Worm (Caenorhabditis elegans) whole organism, late embryonic: ENCODE results near the gene grd-13.
"Not testable (repeated sequence)": the region's sequence is repeated elsewhere in the genome, so short reads cannot be mapped to it uniquely, and the experiment has no call there.

Experiments used
- C38D4.7 ChIP-seq: fragments of 200-800 bp; sonication (Bioruptor generic); optimal IDR thresholded peaks from 2 replicates; lab custom pipeline; 2018; ENCODE audit warnings: mild to moderate bottlenecking, missing genetic modification characterization, moderate library complexity, missing compliant biosample characterization
- F13H6.1 ChIP-seq: sonication (generic microtip); optimal IDR thresholded peaks from 2 replicates; lab custom pipeline; 2016; ENCODE audit warnings: missing genetic modification characterization, missing compliant biosample characterization
- K02D7.2 ChIP-seq: sonication (generic microtip); optimal IDR thresholded peaks from 2 replicates; lab custom pipeline; 2017; ENCODE audit warnings: mild to moderate bottlenecking, missing genetic modification characterization, missing compliant biosample characterization
- K09A11.1 ChIP-seq: sonication (generic microtip); optimal IDR thresholded peaks from 2 replicates; lab custom pipeline; 2017; ENCODE audit warnings: antibody characterized with exemption, mild to moderate bottlenecking, missing genetic modification characterization, missing compliant biosample characterization; ENCODE audit not compliant: insufficient read depth
- T23F11.4 ChIP-seq: fragments of 200-800 bp; sonication (Bioruptor generic); optimal IDR thresholded peaks from 2 replicates; lab custom pipeline; 2018; ENCODE audit warnings: mild to moderate bottlenecking, missing genetic modification characterization, missing compliant biosample characterization
- ahr-1 ChIP-seq: sonication (generic microtip); optimal IDR thresholded peaks from 2 replicates; lab custom pipeline; 2016; ENCODE audit warnings: missing genetic modification characterization, missing compliant biosample characterization
- ama-1 ChIP-seq: fragments of 150-350 bp; optimal IDR thresholded peaks from 2 replicates; lab custom pipeline; 2014
- ceh-14 ChIP-seq: sonication (generic microtip); optimal IDR thresholded peaks from 2 replicates; lab custom pipeline; 2016; ENCODE audit warnings: missing genotype, missing genetic modification characterization, missing compliant biosample characterization
- ceh-19 ChIP-seq: fragments of 200-800 bp; sonication (Bioruptor generic); optimal IDR thresholded peaks from 2 replicates; lab custom pipeline; 2018; ENCODE audit warnings: mild to moderate bottlenecking, missing genetic modification characterization, missing compliant biosample characterization
- ceh-2 ChIP-seq: sonication (generic microtip); optimal IDR thresholded peaks from 2 replicates; lab custom pipeline; 2016; ENCODE audit warnings: missing genotype, missing genetic modification characterization, missing compliant biosample characterization
- ceh-22 ChIP-seq: sonication (generic microtip); optimal IDR thresholded peaks from 2 replicates; lab custom pipeline; 2017; ENCODE audit warnings: missing biosample characterization, missing genetic modification characterization
- ceh-31 ChIP-seq: sonication (generic microtip); optimal IDR thresholded peaks from 2 replicates; lab custom pipeline; 2016; ENCODE audit warnings: missing genetic modification characterization, missing compliant biosample characterization
- ceh-34 ChIP-seq: sonication (generic microtip); optimal IDR thresholded peaks from 2 replicates; lab custom pipeline; 2016; ENCODE audit warnings: mild to moderate bottlenecking, missing genetic modification characterization, missing compliant biosample characterization
- ceh-6 ChIP-seq: fragments of 200-800 bp; sonication (Bioruptor generic); optimal IDR thresholded peaks from 2 replicates; lab custom pipeline; 2018; ENCODE audit warnings: mild to moderate bottlenecking, missing genetic modification characterization, missing compliant biosample characterization
- che-1 ChIP-seq: sonication (generic microtip); optimal IDR thresholded peaks from 2 replicates; lab custom pipeline; 2016; ENCODE audit warnings: mild to moderate bottlenecking, missing genetic modification characterization, missing compliant biosample characterization
- elt-2 ChIP-seq: sonication (generic microtip); optimal IDR thresholded peaks from 2 replicates; lab custom pipeline; 2016; ENCODE audit warnings: missing genetic modification reagents, missing genetic modification characterization, missing compliant biosample characterization
- ets-4 ChIP-seq: sonication (generic microtip); optimal IDR thresholded peaks from 2 replicates; lab custom pipeline; 2016; ENCODE audit warnings: missing genetic modification characterization, missing compliant biosample characterization
- eyg-1 ChIP-seq: sonication (generic microtip); optimal IDR thresholded peaks from 2 replicates; lab custom pipeline; 2016; ENCODE audit warnings: missing genotype, missing genetic modification characterization, missing compliant biosample characterization
- fax-1 ChIP-seq: sonication (generic microtip); optimal IDR thresholded peaks from 2 replicates; lab custom pipeline; 2016; ENCODE audit warnings: missing genotype, missing genetic modification characterization, missing compliant biosample characterization
- fkh-10 ChIP-seq: fragments of 150-350 bp; optimal IDR thresholded peaks from 2 replicates; lab custom pipeline; 2014; ENCODE audit warnings: missing biosample characterization, missing genetic modification reagents, missing genetic modification characterization
- fkh-6 ChIP-seq: sonication (generic microtip); optimal IDR thresholded peaks from 2 replicates; lab custom pipeline; 2016; ENCODE audit warnings: missing genetic modification characterization, missing compliant biosample characterization
- hlh-8 ChIP-seq: sonication (generic microtip); optimal IDR thresholded peaks from 2 replicates; lab custom pipeline; 2016; ENCODE audit warnings: missing genotype, missing genetic modification characterization, missing compliant biosample characterization
- lim-6 ChIP-seq: sonication (generic microtip); optimal IDR thresholded peaks from 2 replicates; lab custom pipeline; 2016; ENCODE audit warnings: missing genetic modification characterization, missing compliant biosample characterization
- lin-11 ChIP-seq: fragments of 200-800 bp; sonication (Bioruptor generic); optimal IDR thresholded peaks from 2 replicates; lab custom pipeline; 2018; ENCODE audit warnings: mild to moderate bottlenecking, missing genetic modification characterization, missing compliant biosample characterization
- madf-2 ChIP-seq: sonication (generic microtip); optimal IDR thresholded peaks from 2 replicates; lab custom pipeline; 2017; ENCODE audit warnings: missing genetic modification characterization, missing compliant biosample characterization
- mec-3 ChIP-seq: sonication (generic microtip); optimal IDR thresholded peaks from 2 replicates; lab custom pipeline; 2016; ENCODE audit warnings: borderline replicate concordance, missing genetic modification characterization, missing compliant biosample characterization
- nfya-1 ChIP-seq: sonication (generic microtip); optimal IDR thresholded peaks from 2 replicates; lab custom pipeline; 2017; ENCODE audit warnings: missing genetic modification characterization, mild to moderate bottlenecking, missing compliant biosample characterization, antibody characterized with exemption, moderate library complexity
- nhr-232 ChIP-seq: sonication (generic microtip); optimal IDR thresholded peaks from 2 replicates; lab custom pipeline; 2016; ENCODE audit warnings: missing genetic modification characterization, missing compliant biosample characterization
- odd-2 ChIP-seq: sonication (generic microtip); optimal IDR thresholded peaks from 2 replicates; lab custom pipeline; 2017; ENCODE audit warnings: antibody characterized with exemption, mild to moderate bottlenecking, missing genetic modification characterization, missing compliant biosample characterization
- pag-3 ChIP-seq: sonication (generic microtip); optimal IDR thresholded peaks from 2 replicates; lab custom pipeline; 2016; ENCODE audit warnings: missing compliant biosample characterization, missing genetic modification characterization, borderline replicate concordance
- pat-9 ChIP-seq: fragments of 200-800 bp; sonication (Bioruptor generic); optimal IDR thresholded peaks from 2 replicates; lab custom pipeline; 2018; ENCODE audit warnings: mild to moderate bottlenecking, missing genetic modification characterization, moderate library complexity, missing compliant biosample characterization
- pros-1 ChIP-seq: fragments of 150-350 bp; optimal IDR thresholded peaks from 2 replicates; lab custom pipeline; 2014; ENCODE audit warnings: missing biosample characterization, missing genetic modification reagents, missing genetic modification characterization
- rnt-1 ChIP-seq: sonication (generic microtip); optimal IDR thresholded peaks from 2 replicates; lab custom pipeline; 2016; ENCODE audit warnings: missing genetic modification characterization, missing compliant biosample characterization
- sdc-2 ChIP-seq: sonication (generic microtip); optimal IDR thresholded peaks from 2 replicates; lab custom pipeline; 2016; ENCODE audit warnings: missing genotype, missing genetic modification characterization, missing compliant biosample characterization
- syd-9 ChIP-seq: sonication (generic microtip); optimal IDR thresholded peaks from 2 replicates; lab custom pipeline; 2016; ENCODE audit warnings: mild to moderate bottlenecking, missing genetic modification characterization, moderate library complexity, missing compliant biosample characterization
- tbx-7 ChIP-seq: sonication (generic microtip); optimal IDR thresholded peaks from 2 replicates; lab custom pipeline; 2016; ENCODE audit warnings: missing genotype, missing genetic modification characterization, missing compliant biosample characterization
- unc-55 ChIP-seq: sonication (generic microtip); optimal IDR thresholded peaks from 2 replicates; lab custom pipeline; 2017; ENCODE audit warnings: missing biosample characterization, missing genetic modification reagents, missing genetic modification characterization
- unc-86 ChIP-seq: sonication (generic microtip); optimal IDR thresholded peaks from 2 replicates; lab custom pipeline; 2016; ENCODE audit warnings: missing genetic modification characterization, missing compliant biosample characterization
- ztf-16 ChIP-seq: sonication (generic microtip); optimal IDR thresholded peaks from 2 replicates; lab custom pipeline; 2017; ENCODE audit warnings: missing genetic modification characterization, missing compliant biosample characterization

The grd-13 gene

ce11 chrIV:3438022-3438421 lies at the start of gene grd-13:
TSS of gene grd-13 (plus strand) at chrIV:3438312.
- TF ChIP-seq odd-2 (tag; lab: Kevin White, UChicago) (no peak), lin-11 (tag; lab: Kevin White, UChicago) (no peak), ceh-19 (no peak), madf-2 (tag; lab: Kevin White, UChicago) (no peak), ama-1 (lab: Kevin White, UChicago) (no peak), rnt-1 (no peak), ceh-34 (tag; lab: Kevin White, UChicago) (no peak), hlh-8 (tag; lab: Kevin White, UChicago) (no peak), tbx-7 (tag; lab: Kevin White, UChicago) (no peak), unc-86 (tag; lab: Kevin White, UChicago) (no peak), T23F11.4 (GFP tag; lab: Kevin White, UChicago) (no peak)
- TF ChIP-seq, all 69 proteins: peak for 0

- TF ChIP-seq fkh-10 (GFP tag; lab: Kevin White, UChicago); K09A11.1 (tag; lab: Kevin White, UChicago); nfya-1 (tag; lab: Kevin White, UChicago): not testable (repeated sequence)
Measured at ce11 chrIV:3389999-3390398, 48.1 kb upstream of the grd-13 start, which contains the start of gene B0546.5. TSS of gene B0546.5 (minus strand) at chrIV:3390099.

ce11 chrIV:3394066-3394465 lies 44.0 kb upstream of the grd-13 start, which contains the start of gene C04C3.4:
TSS of gene C04C3.4 (plus strand) at chrIV:3394366.
- not testable (repeated sequence) for TF ChIP-seq lin-11 (tag; lab: Kevin White, UChicago); ceh-6; nhr-232 (tag; lab: Kevin White, UChicago)
- TF ChIP-seq, all 69 proteins: peak for 0; not testable (repeated sequence) for 69

ce11 chrIV:3395581-3395980 lies 42.5 kb upstream of the grd-13 start, which contains the start of gene C04C3.14:
TSS of gene C04C3.14 (plus strand) at chrIV:3395881.
- no peak for TF ChIP-seq pros-1 (tag; lab: Kevin White, UChicago)
- TF ChIP-seq ets-4 = no peak
- no peak for TF ChIP-seq fkh-6 (tag; lab: Kevin White, UChicago)
- TF ChIP-seq lim-6 (tag; lab: Kevin White, UChicago) = no peak
- no peak for TF ChIP-seq syd-9 (tag; lab: Kevin White, UChicago)
- no peak for TF ChIP-seq fkh-10 (GFP tag; lab: Kevin White, UChicago)
- TF ChIP-seq unc-55 (GFP tag; lab: Kevin White, UChicago) = no peak
- no peak for TF ChIP-seq elt-2 (tag; lab: Kevin White, UChicago)
- TF ChIP-seq unc-86 (tag; lab: Kevin White, UChicago) = no peak
- TF ChIP-seq eyg-1 (tag; lab: Kevin White, UChicago) = no peak
- no peak for TF ChIP-seq ceh-22 (tag; lab: Kevin White, UChicago)
- no peak for TF ChIP-seq sdc-2 (tag; lab: Kevin White, UChicago)
- TF ChIP-seq ceh-31 (tag; lab: Kevin White, UChicago) = no peak
- no peak for TF ChIP-seq K02D7.2 (tag; lab: Kevin White, UChicago)
- no peak for TF ChIP-seq fax-1 (tag; lab: Kevin White, UChicago)
- TF ChIP-seq F13H6.1 (tag; lab: Kevin White, UChicago) = no peak
- TF ChIP-seq lin-11 (tag; lab: Kevin White, UChicago) = no peak
- no peak for TF ChIP-seq ztf-16 (tag; lab: Kevin White, UChicago)
- no peak for TF ChIP-seq pag-3 (tag; lab: Kevin White, UChicago)

ce11 chrIV:3398078-3398477 lies 40.0 kb upstream of the grd-13 start:
- TF ChIP-seq ceh-2 (tag; lab: Kevin White, UChicago) (no peak), pat-9 (tag; lab: Kevin White, UChicago) (no peak), mec-3 (tag; lab: Kevin White, UChicago) (no peak), ztf-16 (tag; lab: Kevin White, UChicago) (no peak), ceh-22 (tag; lab: Kevin White, UChicago) (no peak), che-1 (tag; lab: Kevin White, UChicago) (no peak), rnt-1 (no peak), ama-1 (lab: Kevin White, UChicago) (no peak), C38D4.7 (GFP tag; lab: Kevin White, UChicago) (no peak), ceh-14 (no peak), ets-4 (no peak), ahr-1 (tag; lab: Kevin White, UChicago) (no peak)
